Worm (Caenorhabditis elegans): ENCODE results near the gene tag-340.

DNA sequence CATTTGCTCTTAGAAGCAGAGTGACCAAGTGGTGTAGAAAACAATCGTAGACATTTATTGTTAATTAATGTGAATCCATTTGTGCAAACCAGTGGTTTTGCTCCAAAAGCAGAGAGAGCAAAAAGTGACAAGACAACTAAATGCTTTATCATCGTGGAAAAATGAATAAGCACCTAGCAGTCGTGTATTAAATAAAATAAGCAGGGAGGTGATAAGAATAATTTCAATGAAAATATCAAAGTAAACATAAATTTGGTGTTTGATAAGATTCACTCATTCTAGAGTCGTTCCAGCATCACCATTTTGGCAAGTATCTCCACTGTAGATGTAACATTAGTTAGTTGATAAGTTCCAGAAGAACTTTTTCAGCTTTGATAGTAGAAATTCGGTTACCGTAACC, 13.0 kb upstream of the tag-340 start, which contains the start of gene clec-6:
- no peak for TF ChIP-seq him-1 (tag; optimal IDR thresholded peaks at IDR 0.05)
- TF ChIP-seq W03F9.2 (tag; optimal IDR thresholded peaks at IDR 0.05) = no peak
- no peak for TF ChIP-seq dao-5 (tag; optimal IDR thresholded peaks at IDR 0.05)

All from whole organism, L4/young adult.